Fruit fly (Drosophila melanogaster) whole organism, embryonic: ENCODE results near the gene ArfGAP3.
A peak's percentile ranks its signal among the peaks of the same experiment; 100 is the strongest.

Source experiments
- CG10274 ChIP-seq: fragments of 200-800 bp; sonication (Bioruptor generic); optimal IDR thresholded peaks from 3 replicates; lab custom pipeline; 2017; ENCODE audit warnings: missing biosample characterization, mild to moderate bottlenecking, missing genetic modification characterization
- CG3407 ChIP-seq: fragments of 200-800 bp; sonication (Bioruptor generic); optimal IDR thresholded peaks from 2 replicates; lab custom pipeline; 2018; ENCODE audit warnings: missing biosample characterization, mild to moderate bottlenecking, missing genetic modification characterization
- HHEX ChIP-seq: fragments of 200-800 bp; sonication (Bioruptor generic); optimal IDR thresholded peaks from 3 replicates; lab custom pipeline; 2017; ENCODE audit warnings: missing biosample characterization, mild to moderate bottlenecking, missing genetic modification characterization, missing genetic modification reagents
- Lpt ChIP-seq: fragments of >200 bp; optimal IDR thresholded peaks from 2 replicates; lab custom pipeline; 2018; ENCODE audit warnings: missing biosample characterization, missing genetic modification characterization
- Sry-β ChIP-seq: fragments of 200-800 bp; sonication (Bioruptor generic); optimal IDR thresholded peaks from 2 replicates; lab custom pipeline; 2018; ENCODE audit warnings: missing biosample characterization, mild to moderate bottlenecking, missing genetic modification characterization, moderate library complexity
- TFAM ChIP-seq: fragments of 200-800 bp; sonication (Bioruptor generic); optimal IDR thresholded peaks from 2 replicates; lab custom pipeline; 2017; ENCODE audit warnings: missing biosample characterization, missing genetic modification characterization, inconsistent platforms
- abd-A ChIP-seq: fragments of 200-800 bp; sonication (Bioruptor generic); optimal IDR thresholded peaks from 3 replicates; lab custom pipeline; 2019; ENCODE audit warnings: missing biosample characterization, mild to moderate bottlenecking, missing genetic modification characterization, moderate library complexity
- al ChIP-seq: fragments of 200-800 bp; sonication (Bioruptor generic); IDR thresholded peaks from 2 replicates; pipeline ENCODE4 v1.3.6; 2022; ENCODE audit warnings: missing biosample characterization, missing genetic modification characterization
- en ChIP-seq: fragments of 200-800 bp; sonication (Bioruptor generic); optimal IDR thresholded peaks from 2 replicates; lab custom pipeline; 2016; ENCODE audit warnings: missing biosample characterization, missing genetic modification characterization
- lab ChIP-seq: fragments of 200-800 bp; sonication (Bioruptor generic); optimal IDR thresholded peaks from 3 replicates; lab custom pipeline; 2017; ENCODE audit warnings: missing biosample characterization, missing genetic modification characterization, mild to moderate bottlenecking, moderate library complexity, missing genetic modification reagents
- lola ChIP-seq, 3 experiments: fragments of >200 bp in 2 of 3; fragments of 200-800 bp in 1 of 3; sonication (Bioruptor generic) in 1 of 3; optimal IDR thresholded peaks; 2 replicates each; lab custom pipeline; 2017 to 2019; ENCODE audit warnings: missing biosample characterization in 3 of 3, missing genetic modification characterization in 3 of 3, mild to moderate bottlenecking in 1 of 3, moderate library complexity in 1 of 3
- p53 ChIP-seq: fragments of 200-800 bp; sonication (Bioruptor generic); optimal IDR thresholded peaks from 2 replicates; lab custom pipeline; 2016; ENCODE audit warnings: missing biosample characterization, missing genetic modification characterization

dm6 chr3L:22665110-22665509 lies 52.3 kb downstream of the ArfGAP3 start:
- TF ChIP-seq en (GFP tag; lab: Kevin White, UChicago) (no peak), abd-A (tag; lab: Kevin White, UChicago) (no peak), CG3407 (no peak), lola (GFP tag; optimal IDR thresholded peaks at IDR 0.05; lab: Kevin White, UChicago) (no peak), TFAM (GFP tag; lab: Kevin White, UChicago) (no peak), al (GFP tag; lab: Robert Waterston, UW) (no peak), Sry-β (GFP tag; lab: Kevin White, UChicago) (no peak), Lpt (GFP tag; lab: Kevin White, UChicago) (no peak), p53 (GFP tag; lab: Kevin White, UChicago) (no peak), CG10274 (GFP tag; lab: Kevin White, UChicago) (no peak), lab (GFP tag; lab: Kevin White, UChicago) (peak; percentile 39), HHEX (GFP tag; lab: Kevin White, UChicago) (peak; percentile 13)
